Worm (Caenorhabditis elegans) whole organism, L4 larva: Measurements from ENCODE around the gene ZK418.13.
A peak's percentile ranks its signal among the peaks of the same experiment; 100 is the strongest.

Experiments
- F10B5.3 ChIP-seq: sonication (generic microtip); optimal IDR thresholded peaks from 2 replicates; lab custom pipeline; 2016; ENCODE audit warnings: mild to moderate bottlenecking, missing genetic modification characterization, missing compliant biosample characterization
- F26F4.8 ChIP-seq: fragments of 200-800 bp; sonication (Bioruptor generic); conservative IDR thresholded peaks from 2 replicates; pipeline ENCODE4 v1.3.6; 2022; ENCODE audit warnings: missing genetic modification characterization, missing compliant biosample characterization
- T20F7.1 ChIP-seq: fragments of 200-800 bp; sonication (Bioruptor generic); optimal IDR thresholded peaks from 2 replicates; lab custom pipeline; 2018; ENCODE audit warnings: mild to moderate bottlenecking, missing genetic modification characterization, missing compliant biosample characterization
- Y105C5A.15 ChIP-seq: fragments of 200-800 bp; sonication (Bioruptor generic); IDR thresholded peaks from 2 replicates; pipeline ENCODE4 v1.3.6; 2022; ENCODE audit warnings: missing genetic modification characterization, missing compliant biosample characterization
- ZK546.5 ChIP-seq, 2 experiments: sonication (generic microtip); optimal IDR thresholded peaks; 2 replicates each; lab custom pipeline; 2017; ENCODE audit warnings: missing biosample characterization in 2 of 2, missing genetic modification characterization in 2 of 2
- aha-1 ChIP-seq: fragments of 150-350 bp; peaks from one replicate; lab custom pipeline; 2014; ENCODE audit warnings: missing biosample characterization, missing genetic modification characterization
- ama-1 ChIP-seq: fragments of 150-350 bp; optimal IDR thresholded peaks from 2 replicates; lab custom pipeline; 2014; ENCODE audit warnings: inconsistent platforms, mixed read lengths
- arid-1 ChIP-seq: fragments of 200-800 bp; sonication (Bioruptor generic); conservative IDR thresholded peaks from 2 replicates; pipeline ENCODE4 v1.3.6; 2022; ENCODE audit warnings: missing genetic modification reagents, missing genetic modification characterization, missing compliant biosample characterization
- ceh-62 ChIP-seq: sonication (generic microtip); optimal IDR thresholded peaks from 2 replicates; lab custom pipeline; 2017; ENCODE audit warnings: missing biosample characterization, missing genetic modification characterization
- cey-2 ChIP-seq: sonication (generic microtip); optimal IDR thresholded peaks from 3 replicates; lab custom pipeline; 2017; ENCODE audit warnings: missing genetic modification characterization, mild to moderate bottlenecking, missing compliant biosample characterization, antibody characterized with exemption, borderline replicate concordance; ENCODE audit not compliant: insufficient read depth
- ctbp-1 ChIP-seq: fragments of 200-800 bp; sonication (Bioruptor generic); IDR thresholded peaks from 2 replicates; pipeline ENCODE4 v1.3.6; 2022; ENCODE audit warnings: missing genetic modification reagents, missing genetic modification characterization, missing compliant biosample characterization
- daf-16 ChIP-seq, 3 experiments: sonication (generic microtip); optimal IDR thresholded peaks; 2 replicates each; lab custom pipeline; 2016 to 2017; ENCODE audit warnings: missing genetic modification characterization in 3 of 3, missing genetic modification reagents in 3 of 3, mild to moderate bottlenecking in 2 of 3, missing compliant biosample characterization in 2 of 3, missing biosample characterization in 1 of 3, moderate library complexity in 1 of 3
- daf-8 ChIP-seq: fragments of 200-800 bp; sonication (Bioruptor generic); IDR thresholded peaks from 2 replicates; pipeline ENCODE4 v1.3.6; 2022; ENCODE audit warnings: missing genetic modification characterization, missing compliant biosample characterization
- dmd-6 ChIP-seq: fragments of 200-800 bp; sonication (Bioruptor generic); IDR thresholded peaks from 2 replicates; pipeline ENCODE4 v1.3.6; 2022; ENCODE audit warnings: missing genetic modification reagents, missing genetic modification characterization, missing compliant biosample characterization
- dmd-8 ChIP-seq: fragments of 200-800 bp; sonication (Bioruptor generic); IDR thresholded peaks from 2 replicates; pipeline ENCODE4 v1.3.6; 2022; ENCODE audit warnings: missing genetic modification characterization, missing compliant biosample characterization
- duxl-1 ChIP-seq: sonication (generic microtip); optimal IDR thresholded peaks from 2 replicates; lab custom pipeline; 2016; ENCODE audit warnings: mild to moderate bottlenecking, missing genetic modification characterization, moderate library complexity, missing compliant biosample characterization; ENCODE audit not compliant: poor library complexity
- dve-1 ChIP-seq: sonication (generic microtip); optimal IDR thresholded peaks from 2 replicates; lab custom pipeline; 2017; ENCODE audit warnings: antibody characterized with exemption, mild to moderate bottlenecking, missing genetic modification characterization, missing compliant biosample characterization; ENCODE audit not compliant: insufficient read depth
- egl-27 ChIP-seq: sonication (generic microtip); optimal IDR thresholded peaks from 3 replicates; lab custom pipeline; 2017; ENCODE audit warnings: missing biosample characterization, missing genetic modification reagents, missing genetic modification characterization
- gei-8 ChIP-seq: fragments of 200-800 bp; sonication (Bioruptor generic); optimal IDR thresholded peaks from 2 replicates; lab custom pipeline; 2018; ENCODE audit warnings: mild to moderate bottlenecking, missing genetic modification characterization, missing compliant biosample characterization
- hmg-1.1 ChIP-seq: fragments of 200-800 bp; sonication (Bioruptor generic); IDR thresholded peaks from 2 replicates; pipeline ENCODE4 v1.3.6; 2022; ENCODE audit warnings: missing genetic modification reagents, missing genetic modification characterization, missing compliant biosample characterization
- lin-1 ChIP-seq: fragments of 200-800 bp; sonication (Bioruptor generic); IDR thresholded peaks from 2 replicates; pipeline ENCODE4 v1.3.6; 2022; ENCODE audit warnings: missing genetic modification reagents, missing genetic modification characterization, missing compliant biosample characterization
- lin-15B ChIP-seq: fragments of 150-350 bp; sonication (generic microtip); optimal IDR thresholded peaks from 3 replicates; lab custom pipeline; 2014; ENCODE audit warnings: missing biosample characterization, missing genetic modification characterization
- lin-29 ChIP-seq: fragments of 200-800 bp; sonication (Bioruptor generic); IDR thresholded peaks from 2 replicates; pipeline ENCODE4 v1.3.6; 2022; ENCODE audit warnings: missing genetic modification reagents, missing genetic modification characterization, missing compliant biosample characterization
- lin-39 ChIP-seq: fragments of 150-350 bp; optimal IDR thresholded peaks from 2 replicates; lab custom pipeline; 2014; ENCODE audit warnings: missing biosample characterization, missing genetic modification reagents, missing genetic modification characterization
- lir-3 ChIP-seq: sonication (generic microtip); optimal IDR thresholded peaks from 2 replicates; lab custom pipeline; 2016; ENCODE audit warnings: mild to moderate bottlenecking, missing genetic modification characterization, missing compliant biosample characterization
- lsy-2 ChIP-seq, 2 experiments: fragments of 150-350 bp in 1 of 2; sonication (generic microtip) in 1 of 2; optimal IDR thresholded peaks; 2 replicates each; lab custom pipeline; 2014 to 2017; ENCODE audit warnings: missing biosample characterization in 2 of 2, missing genetic modification characterization in 2 of 2
- mdt-29 ChIP-seq: fragments of 200-800 bp; sonication (Bioruptor generic); IDR thresholded peaks from 2 replicates; pipeline ENCODE4 v1.3.6; 2022; ENCODE audit warnings: missing genetic modification reagents, missing genetic modification characterization, missing compliant biosample characterization
- mep-1 ChIP-seq: fragments of 150-350 bp; sonication (generic microtip); optimal IDR thresholded peaks from 3 replicates; lab custom pipeline; 2014; ENCODE audit warnings: missing biosample characterization, missing genetic modification characterization
- mxl-2 ChIP-seq: fragments of 200-800 bp; sonication (Bioruptor generic); conservative IDR thresholded peaks from 2 replicates; pipeline ENCODE4 v1.3.6; 2022; ENCODE audit warnings: missing genetic modification reagents, missing genetic modification characterization, missing compliant biosample characterization
- mxl-3 ChIP-seq: fragments of 200-800 bp; sonication (Bioruptor generic); optimal IDR thresholded peaks from 2 replicates; lab custom pipeline; 2018; ENCODE audit warnings: mild to moderate bottlenecking, missing genetic modification characterization, missing compliant biosample characterization
- nhr-10 ChIP-seq: fragments of 150-350 bp; optimal IDR thresholded peaks from 2 replicates; lab custom pipeline; 2014; ENCODE audit warnings: missing biosample characterization, missing genetic modification characterization
- nhr-102 ChIP-seq: sonication (generic microtip); optimal IDR thresholded peaks from 2 replicates; lab custom pipeline; 2016; ENCODE audit warnings: mild to moderate bottlenecking, missing genetic modification characterization, moderate library complexity, missing compliant biosample characterization
- nhr-111 ChIP-seq: fragments of 200-800 bp; sonication (Bioruptor generic); optimal IDR thresholded peaks from 2 replicates; lab custom pipeline; 2018; ENCODE audit warnings: mild to moderate bottlenecking, missing genetic modification characterization, missing compliant biosample characterization
- nhr-28 ChIP-seq: fragments of 150-350 bp; optimal IDR thresholded peaks from 2 replicates; lab custom pipeline; 2014; ENCODE audit warnings: missing biosample characterization, missing genetic modification characterization
- nhr-41 ChIP-seq: fragments of 200-800 bp; sonication (Bioruptor generic); IDR thresholded peaks from 2 replicates; pipeline ENCODE4 v1.3.6; 2022; ENCODE audit warnings: missing genetic modification reagents, missing genetic modification characterization, missing compliant biosample characterization
- nhr-76 ChIP-seq: fragments of 150-350 bp; optimal IDR thresholded peaks from 2 replicates; lab custom pipeline; 2014; ENCODE audit warnings: missing biosample characterization, missing genetic modification characterization
- nhr-77 ChIP-seq: fragments of 150-350 bp; optimal IDR thresholded peaks from 2 replicates; lab custom pipeline; 2014; ENCODE audit warnings: missing biosample characterization, missing genetic modification characterization
- pqm-1 ChIP-seq: sonication (generic microtip); optimal IDR thresholded peaks from 2 replicates; lab custom pipeline; 2017; ENCODE audit warnings: missing biosample characterization, missing genetic modification characterization
- saeg-2 ChIP-seq: fragments of 200-800 bp; sonication (Bioruptor generic); IDR thresholded peaks from 2 replicates; pipeline ENCODE4 v1.3.6; 2022; ENCODE audit warnings: missing genetic modification reagents, missing genetic modification characterization, missing compliant biosample characterization
- set-16 ChIP-seq: fragments of 200-800 bp; sonication (Bioruptor generic); IDR thresholded peaks from 2 replicates; pipeline ENCODE4 v1.3.6; 2022; ENCODE audit warnings: missing genetic modification reagents, missing genetic modification characterization, missing compliant biosample characterization
- skn-1 ChIP-seq: fragments of 150-350 bp; optimal IDR thresholded peaks from 2 replicates; lab custom pipeline; 2014; ENCODE audit warnings: missing biosample characterization, missing genetic modification characterization
- snpc-1.2 ChIP-seq: fragments of 200-800 bp; sonication (Bioruptor generic); IDR thresholded peaks from 2 replicates; pipeline ENCODE4 v1.3.6; 2022; ENCODE audit warnings: missing genetic modification reagents, missing genetic modification characterization, missing compliant biosample characterization
- tag-97 ChIP-seq: fragments of 200-800 bp; sonication (Bioruptor generic); IDR thresholded peaks from 2 replicates; pipeline ENCODE4 v1.3.6; 2022; ENCODE audit warnings: missing genetic modification characterization, missing compliant biosample characterization
- tra-1 ChIP-seq: fragments of 200-800 bp; sonication (Bioruptor generic); IDR thresholded peaks from 2 replicates; pipeline ENCODE4 v1.3.6; 2022; ENCODE audit warnings: missing genetic modification reagents, missing genetic modification characterization, missing compliant biosample characterization
- unc-39 ChIP-seq: sonication (generic microtip); optimal IDR thresholded peaks from 2 replicates; lab custom pipeline; 2017; ENCODE audit warnings: missing biosample characterization, missing genetic modification characterization
- unc-62 ChIP-seq, 3 experiments: fragments of 150-350 bp in 1 of 3; sonication (generic microtip); optimal IDR thresholded peaks in 2 of 3; peaks in 1 of 3; 1 replicate in 1 of 3; 2 replicates in 2 of 3; lab custom pipeline; 2014 to 2017; ENCODE audit warnings: missing biosample characterization in 3 of 3, missing genetic modification characterization in 3 of 3, missing genetic modification reagents in 3 of 3, missing genotype in 1 of 3
- vab-7 ChIP-seq: fragments of 200-800 bp; sonication (Bioruptor generic); IDR thresholded peaks from 2 replicates; pipeline ENCODE4 v1.3.6; 2022; ENCODE audit warnings: missing genetic modification reagents, missing genetic modification characterization, missing compliant biosample characterization
- zip-2 ChIP-seq: fragments of 150-350 bp; optimal IDR thresholded peaks from 2 replicates; lab custom pipeline; 2014; ENCODE audit warnings: missing biosample characterization, missing genetic modification characterization

The ZK418.13 gene

ce11 chrIII:7112285-7112684 is 36.0 kb upstream of the ZK418.13 start:
- peak in 1 of 2 experiments; percentile 91 for TF ChIP-seq unc-62 (GFP tag; optimal IDR thresholded peaks at IDR 0.05 in 1 of 2; lab: Kevin White, UChicago)
- no peak for TF ChIP-seq unc-62 (tag; optimal IDR thresholded peaks at IDR 0.05; lab: Kevin White, UChicago)
- no peak for TF ChIP-seq Y105C5A.15 (GFP tag; lab: Robert Waterston, UW)

ce11 chrIII:7111793-7112192 is 35.5 kb upstream of the ZK418.13 start, which contains the start of gene B0280.7:
Gene B0280.7 (minus strand): TSS chrIII:7111893.
- no peak for TF ChIP-seq F10B5.3 (tag; lab: Kevin White, UChicago)
- no peak for TF ChIP-seq ceh-62
- no peak for TF ChIP-seq unc-39 (tag; lab: Kevin White, UChicago)
- no peak for TF ChIP-seq lsy-2 (tag; optimal IDR thresholded peaks at IDR 0.05; lab: Kevin White, UChicago)
- no peak for TF ChIP-seq dmd-8
- TF ChIP-seq set-16 (GFP tag; lab: Robert Waterston, UW), result no peak
- no peak for TF ChIP-seq tra-1 (GFP tag; lab: Robert Waterston, UW)
- no peak for TF ChIP-seq hmg-1.1 (GFP tag; lab: Robert Waterston, UW)
- TF ChIP-seq zip-2 (tag; lab: Kevin White, UChicago), result no peak
- TF ChIP-seq F26F4.8 (GFP tag; lab: Robert Waterston, UW), result no peak
- TF ChIP-seq mdt-29 (GFP tag; lab: Robert Waterston, UW), result no peak
- TF ChIP-seq nhr-102 (tag; lab: Kevin White, UChicago), result no peak
- no peak for TF ChIP-seq nhr-41 (GFP tag; lab: Robert Waterston, UW)
- no peak for TF ChIP-seq snpc-1.2 (GFP tag; lab: Robert Waterston, UW)
- TF ChIP-seq duxl-1 (tag; lab: Kevin White, UChicago), result no peak
- no peak for TF ChIP-seq T20F7.1 (GFP tag; lab: Kevin White, UChicago)
- no peak for TF ChIP-seq mxl-2 (GFP tag; lab: Robert Waterston, UW)
- TF ChIP-seq ama-1, result no peak
- no peak for TF ChIP-seq arid-1 (GFP tag; lab: Robert Waterston, UW)

DNA sequence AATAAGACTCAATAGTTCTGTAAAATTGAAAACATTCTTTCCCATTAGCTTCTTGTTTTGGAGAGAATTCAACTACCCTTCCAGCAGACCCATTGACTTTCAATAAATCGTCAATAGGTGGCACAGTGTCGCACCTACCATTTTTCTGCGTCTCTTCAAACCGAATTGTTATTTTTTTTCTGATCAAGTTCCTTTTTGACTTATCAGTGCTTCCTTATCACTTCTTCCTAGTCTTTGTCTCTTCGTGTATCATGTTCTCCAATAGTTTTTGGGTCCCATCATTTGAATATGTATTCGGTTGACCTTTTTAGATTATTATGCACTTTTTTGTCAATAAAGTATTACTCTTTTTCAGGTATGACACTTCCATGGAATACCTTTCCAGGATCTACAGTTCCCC is 31.7 kb upstream of the ZK418.13 start, which contains the start of gene odd-1:
Gene odd-1 (plus strand): TSS at position 349 of the 400 bp plus-strand sequence.
- no peak for TF ChIP-seq egl-27
- TF ChIP-seq mep-1 (tag; lab: Kevin White, UChicago), result no peak
- TF ChIP-seq saeg-2 (GFP tag; lab: Robert Waterston, UW), result no peak
- no peak for TF ChIP-seq lin-1 (GFP tag; lab: Robert Waterston, UW)
- TF ChIP-seq ZK546.5 (tag; optimal IDR thresholded peaks at IDR 0.05; lab: Kevin White, UChicago), result no peak
- no peak for TF ChIP-seq lin-15B (tag; lab: Kevin White, UChicago)
- peak; percentile 33 for TF ChIP-seq dve-1 (tag; lab: Kevin White, UChicago)
- no peak for TF ChIP-seq daf-16 (GFP tag; optimal IDR thresholded peaks at IDR 0.05; lab: Kevin White, UChicago)
- TF ChIP-seq daf-16 (tag; optimal IDR thresholded peaks at IDR 0.05; lab: Kevin White, UChicago), result peak; percentile 49
- no peak for TF ChIP-seq vab-7 (GFP tag; lab: Robert Waterston, UW)
- TF ChIP-seq cey-2, result no peak
- no peak for TF ChIP-seq lir-3
- TF ChIP-seq lin-29, result no peak
- no peak for TF ChIP-seq daf-8 (GFP tag; lab: Robert Waterston, UW)
- no peak for TF ChIP-seq nhr-76 (tag; lab: Kevin White, UChicago)
- peak; percentile 30 for TF ChIP-seq nhr-28 (tag; lab: Kevin White, UChicago)
- TF ChIP-seq nhr-10 (tag; lab: Kevin White, UChicago), result no peak
- no peak for TF ChIP-seq gei-8 (GFP tag; lab: Kevin White, UChicago)
- peak; percentile 24; the same call in 1 of the 2 replicates for TF ChIP-seq dmd-6 (GFP tag; lab: Robert Waterston, UW)
- TF ChIP-seq nhr-111 (GFP tag; lab: Kevin White, UChicago), result no peak
- peak; percentile 77 for TF ChIP-seq pqm-1 (tag; lab: Kevin White, UChicago)
- TF ChIP-seq nhr-41 (GFP tag; lab: Robert Waterston, UW), result no peak
- no peak for TF ChIP-seq unc-39 (tag; lab: Kevin White, UChicago)
- TF ChIP-seq tag-97 (GFP tag; lab: Robert Waterston, UW), result no peak
- no peak for TF ChIP-seq lin-39
- no peak for TF ChIP-seq mxl-2 (GFP tag; lab: Robert Waterston, UW)
- TF ChIP-seq aha-1 (tag; lab: Kevin White, UChicago), result peak; percentile 82
- TF ChIP-seq skn-1 (tag; lab: Kevin White, UChicago), result no peak
- TF ChIP-seq mxl-3 (GFP tag; lab: Kevin White, UChicago), result no peak
- no peak for TF ChIP-seq ctbp-1 (GFP tag; lab: Robert Waterston, UW)
- no peak for TF ChIP-seq F26F4.8 (GFP tag; lab: Robert Waterston, UW)
- TF ChIP-seq nhr-77 (tag; lab: Kevin White, UChicago), result no peak
